Fruit fly (Drosophila melanogaster): ENCODE measurements around the gene Tspo.

dm6 chr2L:520331-521000, 38.9 kb upstream of the Tspo start:
- no peak for TF ChIP-seq usp (GFP tag; optimal IDR thresholded peaks at IDR 0.05)
- no peak for TF ChIP-seq EcR (GFP tag; optimal IDR thresholded peaks at IDR 0.05)
- no peak for TF ChIP-seq psq (optimal IDR thresholded peaks at IDR 0.05)
- TF ChIP-seq pan (optimal IDR thresholded peaks at IDR 0.05): no peak

Data from whole organism.